Fruit fly (Drosophila melanogaster) whole organism, prepupa: ENCODE data around the gene 7B2.

Experiments
- Blimp-1 ChIP-seq: fragments of 200-800 bp; sonication (Bioruptor generic); optimal IDR thresholded peaks from 3 replicates; lab custom pipeline; 2017; ENCODE audit warnings: missing biosample characterization, missing genetic modification characterization, mild to moderate bottlenecking, moderate library complexity, missing genetic modification reagents
- CG10631 ChIP-seq: fragments of 200-800 bp; sonication (Bioruptor generic); optimal IDR thresholded peaks from 2 replicates; lab custom pipeline; 2016; ENCODE audit warnings: missing biosample characterization, missing genetic modification characterization
- CG10669 ChIP-seq: fragments of 200-800 bp; sonication (Bioruptor generic); optimal IDR thresholded peaks from 3 replicates; lab custom pipeline; 2018; ENCODE audit warnings: missing biosample characterization, mild to moderate bottlenecking, missing genetic modification characterization, moderate library complexity
- CG11294 ChIP-seq: fragments of 200-800 bp; sonication (Bioruptor generic); IDR thresholded peaks from 2 replicates; pipeline ENCODE4 v1.3.6; 2022; ENCODE audit warnings: missing biosample characterization, missing genetic modification characterization
- CG15336 ChIP-seq: fragments of 200-800 bp; sonication (Bioruptor generic); IDR thresholded peaks from 2 replicates; pipeline ENCODE4 v1.3.6; 2022; ENCODE audit warnings: missing biosample characterization, missing genetic modification characterization
- CG1621 ChIP-seq: fragments of 200-800 bp; sonication (Bioruptor generic); optimal IDR thresholded peaks from 3 replicates; lab custom pipeline; 2018; ENCODE audit warnings: missing biosample characterization, mild to moderate bottlenecking, missing genetic modification characterization
- CG16779 ChIP-seq: fragments of 200-800 bp; sonication (Bioruptor generic); optimal IDR thresholded peaks from 3 replicates; lab custom pipeline; 2017; ENCODE audit warnings: missing biosample characterization, mild to moderate bottlenecking, missing genetic modification characterization
- CG3032 ChIP-seq: fragments of 200-800 bp; optimal IDR thresholded peaks from 2 replicates; lab custom pipeline; 2019; ENCODE audit warnings: missing biosample characterization, mild to moderate bottlenecking, missing genetic modification characterization, moderate library complexity
- CG31627 ChIP-seq: fragments of 200-800 bp; sonication (Bioruptor generic); optimal IDR thresholded peaks from 3 replicates; lab custom pipeline; 2016; ENCODE audit warnings: missing biosample characterization, missing genetic modification characterization
- CG32006 ChIP-seq: fragments of 200-800 bp; sonication (Bioruptor generic); optimal IDR thresholded peaks from 3 replicates; lab custom pipeline; 2017; ENCODE audit warnings: missing biosample characterization, mild to moderate bottlenecking, missing genetic modification characterization
- CG34406 ChIP-seq: fragments of 200-800 bp; sonication (Bioruptor generic); optimal IDR thresholded peaks from 3 replicates; lab custom pipeline; 2016; ENCODE audit warnings: missing biosample characterization, missing genetic modification characterization
- CG3919 ChIP-seq: fragments of 200-800 bp; sonication (Bioruptor generic); optimal IDR thresholded peaks from 3 replicates; lab custom pipeline; 2016; ENCODE audit warnings: missing biosample characterization, missing genetic modification characterization
- CG4318 ChIP-seq: fragments of 200-800 bp; sonication (Bioruptor generic); optimal IDR thresholded peaks from 3 replicates; lab custom pipeline; 2017; ENCODE audit warnings: missing biosample characterization, mild to moderate bottlenecking, missing genetic modification characterization
- CG6163 ChIP-seq: fragments of 200-800 bp; sonication (Bioruptor generic); IDR thresholded peaks from 3 replicates; pipeline ENCODE4 v1.3.6; 2022; ENCODE audit warnings: missing biosample characterization, missing genetic modification characterization
- CG6276 ChIP-seq: fragments of 200-800 bp; sonication (Bioruptor generic); optimal IDR thresholded peaks from 2 replicates; lab custom pipeline; 2017; ENCODE audit warnings: missing biosample characterization, mild to moderate bottlenecking, missing genetic modification characterization
- CG6808 ChIP-seq: fragments of 200-800 bp; sonication (Bioruptor generic); optimal IDR thresholded peaks from 3 replicates; lab custom pipeline; 2017; ENCODE audit warnings: missing biosample characterization, missing genetic modification characterization, mild to moderate bottlenecking, moderate library complexity, missing genetic modification reagents
- CG6854 ChIP-seq: fragments of 200-800 bp; sonication (Bioruptor generic); optimal IDR thresholded peaks from 2 replicates; lab custom pipeline; 2017; ENCODE audit warnings: missing biosample characterization, mild to moderate bottlenecking, missing genetic modification characterization
- CG7368 ChIP-seq: fragments of 200-800 bp; sonication (Bioruptor generic); optimal IDR thresholded peaks from 3 replicates; lab custom pipeline; 2016; ENCODE audit warnings: missing biosample characterization, missing genetic modification characterization
- CG8119 ChIP-seq: fragments of 200-800 bp; sonication (Bioruptor generic); IDR thresholded peaks from 3 replicates; pipeline ENCODE4 v1.3.6; 2022; ENCODE audit warnings: missing biosample characterization, missing genetic modification characterization
- CG8319 ChIP-seq: fragments of 200-800 bp; sonication (Bioruptor generic); optimal IDR thresholded peaks from 3 replicates; lab custom pipeline; 2016; ENCODE audit warnings: missing biosample characterization, missing genetic modification characterization
- CG8632 ChIP-seq: fragments of 200-800 bp; sonication (Bioruptor generic); optimal IDR thresholded peaks from 3 replicates; lab custom pipeline; 2016; ENCODE audit warnings: missing biosample characterization, missing genetic modification characterization
- CG9139 ChIP-seq: fragments of 200-800 bp; sonication (Bioruptor generic); optimal IDR thresholded peaks from 3 replicates; lab custom pipeline; 2017; ENCODE audit warnings: missing biosample characterization, mild to moderate bottlenecking, missing genetic modification characterization
- Eip75B ChIP-seq: fragments of 200-800 bp; sonication (Bioruptor generic); optimal IDR thresholded peaks from 3 replicates; lab custom pipeline; 2016; ENCODE audit warnings: missing biosample characterization, missing genetic modification characterization
- Eip78C ChIP-seq: fragments of 200-800 bp; sonication (Bioruptor generic); peaks from one replicate; lab custom pipeline; 2016; ENCODE audit warnings: missing biosample characterization, missing genetic modification characterization
- Eip93F ChIP-seq: fragments of 200-800 bp; sonication (Bioruptor generic); optimal IDR thresholded peaks from 2 replicates; lab custom pipeline; 2016; ENCODE audit warnings: missing biosample characterization, mild to moderate bottlenecking, missing genetic modification characterization
- Gug ChIP-seq: fragments of 200-800 bp; sonication (Bioruptor generic); IDR thresholded peaks from 2 replicates; pipeline ENCODE4 v1.3.6; 2022; ENCODE audit warnings: missing biosample characterization, missing genetic modification characterization
- Hr39 ChIP-seq: fragments of 200-800 bp; sonication (Bioruptor generic); optimal IDR thresholded peaks from 2 replicates; lab custom pipeline; 2016; ENCODE audit warnings: missing biosample characterization, missing genetic modification characterization
- Lpt ChIP-seq: fragments of 200-800 bp; sonication (Bioruptor generic); optimal IDR thresholded peaks from 3 replicates; lab custom pipeline; 2016; ENCODE audit warnings: missing biosample characterization, missing genetic modification characterization
- Met ChIP-seq: fragments of 200-800 bp; sonication (Bioruptor generic); optimal IDR thresholded peaks from 3 replicates; lab custom pipeline; 2016; ENCODE audit warnings: missing biosample characterization, missing genetic modification characterization
- Sox102F ChIP-seq: fragments of 200-800 bp; sonication (Bioruptor generic); optimal IDR thresholded peaks from 2 replicates; lab custom pipeline; 2016; ENCODE audit warnings: missing biosample characterization, mild to moderate bottlenecking, missing genetic modification characterization
- Sox14 ChIP-seq: fragments of 200-800 bp; sonication (Bioruptor generic); optimal IDR thresholded peaks from 3 replicates; lab custom pipeline; 2016; ENCODE audit warnings: missing biosample characterization, missing genetic modification characterization
- Sox15 ChIP-seq: fragments of 200-800 bp; sonication (Bioruptor generic); optimal IDR thresholded peaks from 3 replicates; lab custom pipeline; 2016; ENCODE audit warnings: missing biosample characterization, missing genetic modification characterization
- achi ChIP-seq: fragments of 200-800 bp; sonication (Bioruptor generic); optimal IDR thresholded peaks from 3 replicates; lab custom pipeline; 2016; ENCODE audit warnings: missing biosample characterization, missing genetic modification characterization
- cyc ChIP-seq: fragments of 200-800 bp; sonication (Bioruptor generic); optimal IDR thresholded peaks from 3 replicates; lab custom pipeline; 2016; ENCODE audit warnings: missing biosample characterization, missing genetic modification characterization
- dac ChIP-seq: fragments of 200-800 bp; sonication (Bioruptor generic); optimal IDR thresholded peaks from 2 replicates; lab custom pipeline; 2017; ENCODE audit warnings: missing biosample characterization, mild to moderate bottlenecking, missing genetic modification characterization
- dsx ChIP-seq: fragments of 200-800 bp; optimal IDR thresholded peaks from 3 replicates; lab custom pipeline; 2019; ENCODE audit warnings: missing biosample characterization, mild to moderate bottlenecking, missing genetic modification characterization, moderate library complexity; ENCODE audit not compliant: poor library complexity, severe bottlenecking
- eg ChIP-seq: fragments of 200-800 bp; sonication (Bioruptor generic); IDR thresholded peaks from 3 replicates; pipeline ENCODE4 v1.3.6; 2022; ENCODE audit warnings: missing biosample characterization, missing genetic modification characterization
- fd59A ChIP-seq: fragments of 200-800 bp; sonication (Bioruptor generic); optimal IDR thresholded peaks from 2 replicates; lab custom pipeline; 2017; ENCODE audit warnings: missing biosample characterization, mild to moderate bottlenecking, missing genetic modification characterization, missing genetic modification reagents
- fkh ChIP-seq: fragments of 200-800 bp; sonication (Bioruptor generic); optimal IDR thresholded peaks from 3 replicates; lab custom pipeline; 2017; ENCODE audit warnings: missing biosample characterization, mild to moderate bottlenecking, missing genetic modification characterization, moderate library complexity
- lz ChIP-seq: fragments of 200-800 bp; sonication (Bioruptor generic); optimal IDR thresholded peaks from 3 replicates; lab custom pipeline; 2016; ENCODE audit warnings: missing biosample characterization, missing genetic modification characterization
- net ChIP-seq: fragments of 200-800 bp; sonication (Bioruptor generic); optimal IDR thresholded peaks from 3 replicates; lab custom pipeline; 2016; ENCODE audit warnings: missing biosample characterization, missing genetic modification characterization
- salr ChIP-seq, 2 experiments: fragments of 200-800 bp; sonication (Bioruptor generic); optimal IDR thresholded peaks; 3 replicates each; lab custom pipeline; 2016 to 2018; ENCODE audit warnings: missing biosample characterization in 2 of 2, missing genetic modification characterization in 2 of 2, mild to moderate bottlenecking in 1 of 2
- spab ChIP-seq: fragments of 200-800 bp; sonication (Bioruptor generic); optimal IDR thresholded peaks from 2 replicates; lab custom pipeline; 2017; ENCODE audit warnings: missing biosample characterization, mild to moderate bottlenecking, missing genetic modification characterization, missing genetic modification reagents
- ss ChIP-seq, 2 experiments: fragments of 200-800 bp; sonication (Bioruptor generic); optimal IDR thresholded peaks; 2 replicates in 1 of 2; 3 replicates in 1 of 2; lab custom pipeline; 2017 to 2018; ENCODE audit warnings: mild to moderate bottlenecking in 2 of 2, missing biosample characterization in 2 of 2, missing genetic modification characterization in 2 of 2, moderate library complexity in 1 of 2
- svp ChIP-seq: fragments of 200-800 bp; sonication (Bioruptor generic); peaks from one replicate; lab custom pipeline; 2016; ENCODE audit warnings: missing biosample characterization, missing genetic modification characterization
- topi ChIP-seq: fragments of 200-800 bp; sonication (Bioruptor generic); optimal IDR thresholded peaks from 3 replicates; lab custom pipeline; 2016; ENCODE audit warnings: missing biosample characterization, missing genetic modification characterization

7B2 gene

dm6 chr3R:5367512-5368169, 8.9 kb upstream of the 7B2 start:
- TF ChIP-seq fkh (GFP tag; lab: Kevin White, UChicago) (peak; percentile 82), CG7368 (GFP tag; lab: Kevin White, UChicago) (no peak), dsx (GFP tag; lab: Kevin White, UChicago) (peak; percentile 24), Blimp-1 (GFP tag; lab: Kevin White, UChicago) (peak; percentile 21), ss (GFP tag; optimal IDR thresholded peaks at IDR 0.05; lab: Kevin White, UChicago) (peak; percentile 50 to 59), Sox102F (GFP tag; lab: Kevin White, UChicago) (no peak), spab (GFP tag; lab: Kevin White, UChicago) (peak; percentile 19), svp (GFP tag; lab: Kevin White, UChicago) (no peak), CG1621 (peak; percentile 64), Eip78C (GFP tag; lab: Kevin White, UChicago) (peak; percentile 67), CG9139 (GFP tag; lab: Kevin White, UChicago) (peak; percentile 69), CG6854 (GFP tag; lab: Kevin White, UChicago) (no peak), eg (0 out of 3 replicates have a peak, but pooled peaks have one; percentile 22), CG6808 (GFP tag; lab: Kevin White, UChicago) (peak; percentile 41)

- no peak for TF ChIP-seq CG10631 (GFP tag; lab: Kevin White, UChicago)
- peak; percentile 3 for TF ChIP-seq lz (GFP tag; lab: Kevin White, UChicago)
- TF ChIP-seq achi (GFP tag; lab: Kevin White, UChicago) = no peak
- no peak for TF ChIP-seq CG34406 (GFP tag; lab: Kevin White, UChicago)
- TF ChIP-seq CG6163 (GFP tag; lab: Robert Waterston, UW) = peak; percentile 56; the same call in 1 of the 3 replicates
- TF ChIP-seq cyc (GFP tag; lab: Kevin White, UChicago) = no peak
- no peak for TF ChIP-seq CG32006 (GFP tag; lab: Kevin White, UChicago)
- TF ChIP-seq CG8119 (GFP tag; lab: Robert Waterston, UW) = peak; percentile 30; the same call in 1 of the 3 replicates
- no peak for TF ChIP-seq spab (GFP tag; lab: Kevin White, UChicago)
- TF ChIP-seq ss (GFP tag; optimal IDR thresholded peaks at IDR 0.05; lab: Kevin White, UChicago) = peak in 1 of 2 experiments; percentile 10
- no peak for TF ChIP-seq CG7368 (GFP tag; lab: Kevin White, UChicago)
- no peak for TF ChIP-seq Sox15
- TF ChIP-seq CG31627 (GFP tag; lab: Kevin White, UChicago) = peak; percentile 23
- TF ChIP-seq CG15336 = peak; percentile 36; the same call in 1 of the 2 replicates
- no peak for TF ChIP-seq dsx (GFP tag; lab: Kevin White, UChicago)
- TF ChIP-seq CG16779 (tag; lab: Kevin White, UChicago) = no peak
- peak; percentile 51; the same call in 2 of the 3 replicates for TF ChIP-seq eg
- TF ChIP-seq salr (GFP tag; optimal IDR thresholded peaks at IDR 0.05; lab: Kevin White, UChicago) = peak in 1 of 2 experiments; percentile 6
- no peak for TF ChIP-seq Gug (GFP tag; lab: Robert Waterston, UW)
- no peak for TF ChIP-seq fkh (GFP tag; lab: Kevin White, UChicago)
- no peak for TF ChIP-seq CG10669 (GFP tag; lab: Kevin White, UChicago)
- no peak for TF ChIP-seq CG11294 (GFP tag; lab: Robert Waterston, UW)
- no peak for TF ChIP-seq Eip75B (GFP tag; lab: Kevin White, UChicago)
- TF ChIP-seq Hr39 (GFP tag; lab: Kevin White, UChicago) = peak; percentile 34
- TF ChIP-seq CG8319 (GFP tag; lab: Kevin White, UChicago) = no peak
- no peak for TF ChIP-seq fd59A (GFP tag; lab: Kevin White, UChicago)
- peak; percentile 13 for TF ChIP-seq topi
- TF ChIP-seq Lpt (GFP tag; lab: Kevin White, UChicago) = no peak
- TF ChIP-seq Eip93F (GFP tag; lab: Kevin White, UChicago) = no peak
- no peak for TF ChIP-seq net
- no peak for TF ChIP-seq dac (GFP tag; lab: Kevin White, UChicago)
- no peak for TF ChIP-seq CG3032 (tag; lab: Kevin White, UChicago)
- TF ChIP-seq CG9139 (GFP tag; lab: Kevin White, UChicago) = no peak
- peak; percentile 51 for TF ChIP-seq Sox14 (GFP tag; lab: Kevin White, UChicago)
- TF ChIP-seq Eip78C (GFP tag; lab: Kevin White, UChicago) = peak; percentile 26
- TF ChIP-seq CG3919 = peak; percentile 61
- no peak for TF ChIP-seq Met
- no peak for TF ChIP-seq CG4318 (GFP tag; lab: Kevin White, UChicago)
- TF ChIP-seq CG8632 (GFP tag; lab: Kevin White, UChicago) = no peak
- TF ChIP-seq CG6854 (GFP tag; lab: Kevin White, UChicago) = peak; percentile 17
- TF ChIP-seq CG6808 (GFP tag; lab: Kevin White, UChicago) = no peak
- no peak for TF ChIP-seq CG6276 (GFP tag; lab: Kevin White, UChicago)
Measured at dm6 chr3R:5368170-5368781, 8.3 kb upstream of the 7B2 start, which contains the start of gene Cerk. TSS of gene Cerk (minus strand) at chr3R:5368306.
